Fruit fly (Drosophila melanogaster) whole organism, embryonic: Measurements from ENCODE around the gene CG17839.

Source experiments
- ATbp ChIP-seq: fragments of 200-800 bp; sonication (Bioruptor generic); optimal IDR thresholded peaks from 2 replicates; lab custom pipeline; 2017; ENCODE audit warnings: missing biosample characterization, mild to moderate bottlenecking, missing genetic modification characterization, missing genetic modification reagents
- CG16813 ChIP-seq: fragments of 200-800 bp; sonication (Bioruptor generic); IDR thresholded peaks from 3 replicates; pipeline ENCODE4 v1.3.6; 2022; ENCODE audit warnings: missing biosample characterization, missing genetic modification characterization; ENCODE audit not compliant: partially characterized antibody
- CoRest ChIP-seq: fragments of 200-800 bp; sonication (Bioruptor generic); optimal IDR thresholded peaks from 3 replicates; lab custom pipeline; 2018; ENCODE audit warnings: missing biosample characterization, mild to moderate bottlenecking, missing genetic modification characterization, moderate library complexity
- H2.0 ChIP-seq: fragments of 200-800 bp; sonication (Bioruptor generic); IDR thresholded peaks from 2 replicates; pipeline ENCODE4 v1.3.6; 2022; ENCODE audit warnings: missing biosample characterization, missing genetic modification characterization
- MBD-R2 ChIP-seq: fragments of 200-800 bp; sonication (Bioruptor generic); IDR thresholded peaks from 2 replicates; pipeline ENCODE4 v1.3.6; 2022; ENCODE audit warnings: missing biosample characterization, missing genetic modification characterization
- NC2β ChIP-seq: fragments of 200-800 bp; sonication (Bioruptor generic); optimal IDR thresholded peaks from 2 replicates; lab custom pipeline; 2016; ENCODE audit warnings: missing biosample characterization, missing genetic modification characterization
- Xrp1 ChIP-seq: fragments of 200-800 bp; sonication (Bioruptor generic); IDR thresholded peaks from 2 replicates; pipeline ENCODE4 v1.3.6; 2022; ENCODE audit warnings: missing biosample characterization, missing genetic modification characterization
- ara ChIP-seq: fragments of 200-800 bp; sonication (Bioruptor generic); IDR thresholded peaks from 2 replicates; pipeline ENCODE4 v1.3.6; 2022; ENCODE audit warnings: missing biosample characterization, missing genetic modification characterization
- cg ChIP-seq: fragments of 200-800 bp; sonication (Bioruptor generic); optimal IDR thresholded peaks from 3 replicates; lab custom pipeline; 2019; ENCODE audit warnings: missing biosample characterization, mild to moderate bottlenecking, missing genetic modification characterization, moderate library complexity
- fru ChIP-seq: fragments of >200 bp; optimal IDR thresholded peaks from 2 replicates; lab custom pipeline; 2017
- mam ChIP-seq: fragments of 200-800 bp; sonication (Bioruptor generic); optimal IDR thresholded peaks from 3 replicates; lab custom pipeline; 2016; ENCODE audit warnings: missing biosample characterization, missing genetic modification characterization
- psq ChIP-seq: fragments of 200-800 bp; sonication (Bioruptor generic); optimal IDR thresholded peaks from 2 replicates; lab custom pipeline; 2017; ENCODE audit warnings: missing biosample characterization, missing genetic modification characterization

- TF ChIP-seq ATbp (GFP tag; lab: Kevin White, UChicago) (peak; percentile 66), ara (GFP tag; lab: Robert Waterston, UW) (peak; percentile 61), psq (GFP tag; lab: Kevin White, UChicago) (no peak), NC2β (peak; percentile 53), MBD-R2 (no peak; the same call in 1 of the 2 replicates), fru (lab: Kevin White, UChicago) (no peak), CoRest (tag; lab: Kevin White, UChicago) (peak; percentile 64), mam (GFP tag; lab: Kevin White, UChicago) (peak; percentile 81), Xrp1 (GFP tag; lab: Robert Waterston, UW) (peak; percentile 78), cg (GFP tag; lab: Kevin White, UChicago) (peak; percentile 18), CG16813 (GFP tag; lab: Robert Waterston, UW) (no peak), H2.0 (GFP tag; lab: Robert Waterston, UW) (peak; percentile 55; the same call in 1 of the 2 replicates)
These were observed 44.8 kb upstream of the CG17839 start for dm6 chr3L:14759984-14760626.
